Fruit fly (Drosophila melanogaster) whole organism, wandering third instar larva: ENCODE data around the gene CG43339.

Experiments used
- Abd-B ChIP-seq: fragments of >200 bp; optimal IDR thresholded peaks from 2 replicates; lab custom pipeline; 2017; ENCODE audit warnings: missing biosample characterization, missing genetic modification characterization
- CG32264 ChIP-seq: fragments of 200-800 bp; sonication (Bioruptor generic); optimal IDR thresholded peaks from 2 replicates; lab custom pipeline; 2016; ENCODE audit warnings: missing biosample characterization, missing genetic modification characterization
- CG9705 ChIP-seq: fragments of 200-800 bp; sonication (Bioruptor generic); optimal IDR thresholded peaks from 2 replicates; lab custom pipeline; 2018; ENCODE audit warnings: missing biosample characterization, mild to moderate bottlenecking, missing genetic modification characterization
- CrebA ChIP-seq: fragments of 200-800 bp; sonication (Bioruptor generic); optimal IDR thresholded peaks from 2 replicates; lab custom pipeline; 2016; ENCODE audit warnings: missing biosample characterization, mild to moderate bottlenecking, missing genetic modification characterization, borderline replicate concordance
- HLH106 ChIP-seq: fragments of 200-800 bp; optimal IDR thresholded peaks from 3 replicates; lab custom pipeline; 2019; ENCODE audit warnings: missing biosample characterization, mild to moderate bottlenecking, missing genetic modification characterization, moderate library complexity
- Hr78 ChIP-seq: fragments of >200 bp; optimal IDR thresholded peaks from 2 replicates; lab custom pipeline; 2017; ENCODE audit warnings: missing biosample characterization, missing genetic modification characterization
- OdsH ChIP-seq: fragments of 200-800 bp; sonication (Bioruptor generic); optimal IDR thresholded peaks from 2 replicates; lab custom pipeline; 2016; ENCODE audit warnings: missing biosample characterization, mild to moderate bottlenecking, missing genetic modification characterization
- Vsx2 ChIP-seq: fragments of 200-300, 225-300 bp; sonication (Bioruptor generic); optimal IDR thresholded peaks from 2 replicates; lab custom pipeline; 2018; ENCODE audit warnings: missing biosample characterization, missing genetic modification characterization; ENCODE audit not compliant: partially characterized antibody
- br ChIP-seq: fragments of 200-800 bp; sonication (Bioruptor generic); optimal IDR thresholded peaks from 2 replicates; lab custom pipeline; 2016; ENCODE audit warnings: missing biosample characterization, missing genetic modification characterization
- usp ChIP-seq: fragments of >200 bp; optimal IDR thresholded peaks from 2 replicates; lab custom pipeline; 2017; ENCODE audit warnings: missing biosample characterization, missing genetic modification characterization

DNA sequence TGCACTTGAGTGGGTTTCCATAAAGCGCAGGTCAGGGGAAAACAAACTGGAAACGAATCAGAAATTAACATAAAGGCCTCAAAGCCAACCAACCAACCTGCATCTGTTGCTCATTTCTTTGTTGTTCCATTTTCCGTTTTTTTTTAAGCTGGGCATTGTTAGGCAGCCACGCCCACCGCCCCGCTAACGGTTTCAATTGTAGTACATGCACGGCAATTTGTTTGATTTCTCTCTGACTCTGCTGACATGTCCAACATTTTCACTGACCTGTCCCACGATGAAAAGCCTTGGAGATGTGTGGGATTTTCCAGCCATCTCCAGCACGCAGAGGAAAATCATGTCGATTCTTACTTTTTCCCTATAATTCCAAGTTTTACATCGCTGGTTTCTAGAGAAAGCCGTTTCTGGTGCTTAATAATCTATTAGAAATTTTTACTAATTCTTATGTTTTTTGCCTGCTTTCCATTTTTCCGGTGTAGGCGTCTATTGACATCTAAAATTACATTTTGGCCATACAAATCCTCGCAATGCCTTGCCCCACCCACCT, 16.3 kb downstream of the CG43339 start:
- TF ChIP-seq usp (GFP tag; lab: Kevin White, UChicago) (no peak), OdsH (GFP tag; lab: Kevin White, UChicago) (no peak), CG9705 (no peak), CG32264 (GFP tag; lab: Kevin White, UChicago) (no peak), Abd-B (no peak), HLH106 (tag; lab: Kevin White, UChicago) (no peak), CrebA (GFP tag; lab: Kevin White, UChicago) (no peak), br (GFP tag; lab: Kevin White, UChicago) (no peak), Vsx2 (GFP tag; lab: Kevin White, UChicago) (no peak), Hr78 (GFP tag; lab: Kevin White, UChicago) (no peak)
